Worm (Caenorhabditis elegans) whole organism, young adult: Measurements from ENCODE around the gene F55F10.3.

Experiments
- B0019.2 ChIP-seq: fragments of 200-800 bp; sonication (Bioruptor generic); conservative IDR thresholded peaks from 2 replicates; pipeline ENCODE4 v1.3.6; 2022; ENCODE audit warnings: missing genetic modification reagents, missing genetic modification characterization, missing compliant biosample characterization
- B0336.3 ChIP-seq: fragments of 200-800 bp; sonication (Bioruptor generic); IDR thresholded peaks from 2 replicates; pipeline ENCODE4 v1.3.6; 2022; ENCODE audit warnings: missing genetic modification characterization, missing compliant biosample characterization
- C06A6.2 ChIP-seq: fragments of 200-800 bp; sonication (Bioruptor generic); conservative IDR thresholded peaks from 2 replicates; pipeline ENCODE4 v1.3.6; 2022; ENCODE audit warnings: missing genetic modification characterization, missing compliant biosample characterization
- C17E4.6 ChIP-seq: fragments of 200-800 bp; sonication (Bioruptor generic); IDR thresholded peaks from 2 replicates; pipeline ENCODE4 v1.3.6; 2022; ENCODE audit warnings: missing genetic modification reagents, missing genetic modification characterization, missing compliant biosample characterization
- F23B12.7 ChIP-seq: sonication (generic microtip); optimal IDR thresholded peaks from 2 replicates; lab custom pipeline; 2017; ENCODE audit warnings: missing genetic modification characterization, mild to moderate bottlenecking, missing compliant biosample characterization, antibody characterized with exemption, moderate library complexity; ENCODE audit not compliant: insufficient read depth
- F33H1.4 ChIP-seq: fragments of 200-800 bp; sonication (Bioruptor generic); IDR thresholded peaks from 2 replicates; pipeline ENCODE4 v1.3.6; 2022; ENCODE audit warnings: missing genetic modification reagents, missing genetic modification characterization, missing compliant biosample characterization
- F37B4.10 ChIP-seq: fragments of 200-800 bp; sonication (Bioruptor generic); IDR thresholded peaks from 2 replicates; pipeline ENCODE4 v1.3.6; 2022; ENCODE audit warnings: missing genetic modification characterization, missing compliant biosample characterization
- F55B11.4 ChIP-seq: sonication (generic microtip); optimal IDR thresholded peaks from 2 replicates; lab custom pipeline; 2016; ENCODE audit warnings: missing compliant biosample characterization, missing genetic modification characterization, borderline replicate concordance; ENCODE audit not compliant: insufficient read depth
- K11D2.4 ChIP-seq: fragments of 200-800 bp; sonication (Bioruptor generic); IDR thresholded peaks from 2 replicates; pipeline ENCODE4 v1.3.6; 2022; ENCODE audit warnings: missing genetic modification reagents, missing genetic modification characterization, missing compliant biosample characterization
- Y53F4B.3 ChIP-seq: fragments of 200-800 bp; sonication (Bioruptor generic); IDR thresholded peaks from 2 replicates; pipeline ENCODE4 v1.3.6; 2022; ENCODE audit warnings: missing genetic modification reagents, missing genetic modification characterization, missing compliant biosample characterization
- Y53G8AR.9 ChIP-seq: fragments of 200-800 bp; sonication (Bioruptor generic); conservative IDR thresholded peaks from 2 replicates; pipeline ENCODE4 v1.3.6; 2022; ENCODE audit warnings: missing genetic modification reagents, missing genetic modification characterization, missing compliant biosample characterization
- Y56A3A.18 ChIP-seq: fragments of 200-800 bp; sonication (Bioruptor generic); IDR thresholded peaks from 2 replicates; pipeline ENCODE4 v1.3.6; 2022; ENCODE audit warnings: missing genetic modification reagents, missing genetic modification characterization, missing compliant biosample characterization
- Y95B8A.8 ChIP-seq: fragments of 200-800 bp; sonication (Bioruptor generic); IDR thresholded peaks from 2 replicates; pipeline ENCODE4 v1.3.6; 2022; ENCODE audit warnings: missing genetic modification reagents, missing genetic modification characterization, missing compliant biosample characterization
- ZK185.1 ChIP-seq: sonication (generic microtip); optimal IDR thresholded peaks from 2 replicates; lab custom pipeline; 2016; ENCODE audit warnings: mild to moderate bottlenecking, missing genetic modification characterization, missing compliant biosample characterization; ENCODE audit not compliant: poor library complexity, severe bottlenecking
- aptf-2 ChIP-seq: fragments of 200-800 bp; sonication (Bioruptor generic); conservative IDR thresholded peaks from 2 replicates; pipeline ENCODE4 v1.3.6; 2022; ENCODE audit warnings: missing genetic modification reagents, missing genetic modification characterization, missing compliant biosample characterization
- attf-6 ChIP-seq: fragments of 200-800 bp; sonication (Bioruptor generic); IDR thresholded peaks from 2 replicates; pipeline ENCODE4 v1.3.6; 2022; ENCODE audit warnings: missing genetic modification reagents, missing genetic modification characterization, missing compliant biosample characterization
- cebp-1 ChIP-seq, 2 experiments: fragments of 200-800 bp in 1 of 2; sonication (Bioruptor generic) in 1 of 2; sonication (generic microtip) in 1 of 2; IDR thresholded peaks in 1 of 2; optimal IDR thresholded peaks in 1 of 2; 2 replicates each; pipeline versions ENCODE4 v1.3.6 to Lab custom; 2017 to 2022; ENCODE audit warnings: missing compliant biosample characterization in 2 of 2, missing genetic modification characterization in 2 of 2, mild to moderate bottlenecking in 1 of 2, missing genetic modification reagents in 1 of 2, moderate library complexity in 1 of 2
- cebp-2 ChIP-seq: fragments of 200-800 bp; sonication (Bioruptor generic); IDR thresholded peaks from 2 replicates; pipeline ENCODE4 v1.3.6; 2022; ENCODE audit warnings: missing genetic modification characterization, missing compliant biosample characterization
- ceh-27 ChIP-seq: fragments of 200-800 bp; sonication (Bioruptor generic); optimal IDR thresholded peaks from 2 replicates; lab custom pipeline; 2018; ENCODE audit warnings: mild to moderate bottlenecking, missing genetic modification characterization, moderate library complexity, missing compliant biosample characterization
- ceh-40 ChIP-seq: fragments of 200-800 bp; sonication (Bioruptor generic); IDR thresholded peaks from 2 replicates; pipeline ENCODE4 v1.3.6; 2022; ENCODE audit warnings: missing genetic modification characterization, missing compliant biosample characterization
- dox-1 ChIP-seq: fragments of 200-800 bp; sonication (Bioruptor generic); IDR thresholded peaks from 2 replicates; pipeline ENCODE4 v1.3.6; 2022; ENCODE audit warnings: missing genetic modification reagents, missing genetic modification characterization, missing compliant biosample characterization
- dpl-1 ChIP-seq: fragments of 150-350 bp; optimal IDR thresholded peaks from 2 replicates; lab custom pipeline; 2014; ENCODE audit warnings: missing biosample characterization, missing genetic modification reagents, missing genetic modification characterization
- efl-1 ChIP-seq: fragments of 150-350 bp; optimal IDR thresholded peaks from 2 replicates; lab custom pipeline; 2014; ENCODE audit warnings: missing biosample characterization, missing genetic modification reagents, missing genetic modification characterization
- egl-18 ChIP-seq: fragments of 200-800 bp; sonication (Bioruptor generic); IDR thresholded peaks from 2 replicates; pipeline ENCODE4 v1.3.6; 2022; ENCODE audit warnings: missing genetic modification reagents, missing genetic modification characterization, missing compliant biosample characterization
- egl-44 ChIP-seq: fragments of 200-800 bp; sonication (Bioruptor generic); IDR thresholded peaks from 2 replicates; pipeline ENCODE4 v1.3.6; 2022; ENCODE audit warnings: missing genetic modification reagents, missing genetic modification characterization, missing compliant biosample characterization
- egrh-3 ChIP-seq: fragments of 200-800 bp; sonication (Bioruptor generic); IDR thresholded peaks from 2 replicates; pipeline ENCODE4 v1.3.6; 2022; ENCODE audit warnings: missing genetic modification reagents, missing genetic modification characterization, missing compliant biosample characterization
- ekl-4 ChIP-seq: fragments of 200-800 bp; sonication (Bioruptor generic); IDR thresholded peaks from 2 replicates; pipeline ENCODE4 v1.3.6; 2022; ENCODE audit warnings: missing genetic modification reagents, missing genetic modification characterization, missing compliant biosample characterization
- lin-26 ChIP-seq: fragments of 200-800 bp; sonication (Bioruptor generic); IDR thresholded peaks from 2 replicates; pipeline ENCODE4 v1.3.6; 2022; ENCODE audit warnings: missing genetic modification reagents, missing genetic modification characterization, missing compliant biosample characterization
- lin-35 ChIP-seq, 3 experiments: fragments of 150-350 bp in 2 of 3; sonication (generic microtip) in 1 of 3; optimal IDR thresholded peaks; 2 replicates each; lab custom pipeline; 2014 to 2018; ENCODE audit warnings: missing biosample characterization in 3 of 3, missing genetic modification characterization in 3 of 3, missing genetic modification reagents in 3 of 3
- lin-40 ChIP-seq: sonication (generic microtip); optimal IDR thresholded peaks from 2 replicates; lab custom pipeline; 2016; ENCODE audit warnings: missing genetic modification characterization, mild to moderate bottlenecking, missing compliant biosample characterization, missing genotype, missing genetic modification reagents
- lin-54 ChIP-seq: fragments of 200-800 bp; sonication (Bioruptor generic); optimal IDR thresholded peaks from 2 replicates; lab custom pipeline; 2018; ENCODE audit warnings: mild to moderate bottlenecking, missing genetic modification characterization, missing compliant biosample characterization
- lsl-1 ChIP-seq: fragments of 200-800 bp; sonication (Bioruptor generic); optimal IDR thresholded peaks from 2 replicates; lab custom pipeline; 2018; ENCODE audit warnings: mild to moderate bottlenecking, missing genetic modification characterization, moderate library complexity, missing compliant biosample characterization
- lsy-27 ChIP-seq: sonication (generic microtip); optimal IDR thresholded peaks from 2 replicates; lab custom pipeline; 2017; ENCODE audit warnings: missing genetic modification characterization, mild to moderate bottlenecking, missing compliant biosample characterization, antibody characterized with exemption, missing genotype, borderline replicate concordance; ENCODE audit not compliant: insufficient read depth
- mcd-1 ChIP-seq: fragments of 200-800 bp; sonication (Bioruptor generic); IDR thresholded peaks from 2 replicates; pipeline ENCODE4 v1.3.6; 2022; ENCODE audit warnings: missing genetic modification reagents, missing genetic modification characterization, missing compliant biosample characterization
- mes-4 ChIP-seq: sonication (generic microtip); optimal IDR thresholded peaks from 2 replicates; lab custom pipeline; 2016; ENCODE audit warnings: missing genotype, missing genetic modification characterization, missing compliant biosample characterization
- nhr-27 ChIP-seq: fragments of 200-800 bp; sonication (Bioruptor generic); optimal IDR thresholded peaks from 2 replicates; lab custom pipeline; 2018; ENCODE audit warnings: mild to moderate bottlenecking, missing genetic modification characterization, moderate library complexity, missing compliant biosample characterization
- rcor-1 ChIP-seq: fragments of 200-800 bp; sonication (Bioruptor generic); IDR thresholded peaks from 2 replicates; pipeline ENCODE4 v1.3.6; 2022; ENCODE audit warnings: missing genetic modification reagents, missing genetic modification characterization, missing compliant biosample characterization
- rpc-1 ChIP-seq, 2 experiments: fragments of 150-350 bp in 1 of 2; sonication (generic microtip) in 1 of 2; optimal IDR thresholded peaks; 2 replicates each; lab custom pipeline; 2014 to 2018; ENCODE audit warnings: missing biosample characterization in 1 of 2, missing genetic modification characterization in 1 of 2, missing genetic modification reagents in 1 of 2, missing genotype in 1 of 2
- snpc-1.1 ChIP-seq: sonication (generic microtip); optimal IDR thresholded peaks from 2 replicates; lab custom pipeline; 2017; ENCODE audit warnings: missing genetic modification characterization, mild to moderate bottlenecking, missing compliant biosample characterization, antibody characterized with exemption, moderate library complexity, missing genotype, missing genetic modification reagents; ENCODE audit not compliant: insufficient read depth
- snpc-3.4 ChIP-seq: sonication (generic microtip); optimal IDR thresholded peaks from 2 replicates; lab custom pipeline; 2017; ENCODE audit warnings: missing genetic modification characterization, mild to moderate bottlenecking, missing compliant biosample characterization, antibody characterized with exemption, moderate library complexity, missing genotype, missing genetic modification reagents
- sptf-2 ChIP-seq: fragments of 200-800 bp; sonication (Bioruptor generic); optimal IDR thresholded peaks from 2 replicates; lab custom pipeline; 2018; ENCODE audit warnings: mild to moderate bottlenecking, missing genetic modification characterization, missing compliant biosample characterization
- tlf-1 ChIP-seq: fragments of 200-800 bp; sonication (Bioruptor generic); optimal IDR thresholded peaks from 2 replicates; lab custom pipeline; 2018; ENCODE audit warnings: mild to moderate bottlenecking, missing genetic modification characterization, missing compliant biosample characterization
- ztf-18 ChIP-seq: sonication (generic microtip); optimal IDR thresholded peaks from 2 replicates; lab custom pipeline; 2016; ENCODE audit warnings: missing genotype, mild to moderate bottlenecking, missing genetic modification characterization, missing compliant biosample characterization

The F55F10.3 gene

DNA sequence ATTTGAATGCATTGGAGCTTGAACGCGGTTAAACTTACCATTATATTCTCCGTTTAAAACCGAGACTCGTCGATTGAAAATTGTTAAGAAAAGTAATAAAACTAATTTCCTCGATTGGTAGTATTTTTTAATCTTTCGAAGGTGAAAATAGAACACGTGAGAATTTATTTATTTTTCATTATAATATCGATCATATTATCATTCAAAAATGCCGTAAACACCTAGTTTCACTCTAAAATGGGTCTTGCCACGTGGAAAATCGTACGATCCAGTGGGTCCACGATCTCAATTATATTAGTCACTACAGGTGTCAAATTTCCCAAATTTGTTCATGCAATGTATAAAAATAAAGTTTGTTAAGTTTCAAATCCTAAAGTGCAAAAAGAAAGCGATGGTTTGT is 2.9 kb upstream of the F55F10.3 start, which contains the start of gene W03B1.9:
TSS of gene W03B1.9 (minus strand) at position 101 of the 400 bp plus-strand sequence.
- no peak for TF ChIP-seq egl-18 (GFP tag; lab: Robert Waterston, UW)
- no peak for TF ChIP-seq C17E4.6
- no peak for TF ChIP-seq ceh-27 (GFP tag; lab: Kevin White, UChicago)
- no peak for TF ChIP-seq dox-1 (GFP tag; lab: Robert Waterston, UW)
- TF ChIP-seq tlf-1 (GFP tag; lab: Kevin White, UChicago): no peak
- no peak for TF ChIP-seq lsy-27
- no peak for TF ChIP-seq ekl-4 (GFP tag; lab: Robert Waterston, UW)
- no peak for TF ChIP-seq mes-4
- TF ChIP-seq Y53F4B.3 (GFP tag; lab: Robert Waterston, UW): no peak
- TF ChIP-seq sptf-2 (GFP tag; lab: Kevin White, UChicago): no peak
- TF ChIP-seq aptf-2: no peak

DNA sequence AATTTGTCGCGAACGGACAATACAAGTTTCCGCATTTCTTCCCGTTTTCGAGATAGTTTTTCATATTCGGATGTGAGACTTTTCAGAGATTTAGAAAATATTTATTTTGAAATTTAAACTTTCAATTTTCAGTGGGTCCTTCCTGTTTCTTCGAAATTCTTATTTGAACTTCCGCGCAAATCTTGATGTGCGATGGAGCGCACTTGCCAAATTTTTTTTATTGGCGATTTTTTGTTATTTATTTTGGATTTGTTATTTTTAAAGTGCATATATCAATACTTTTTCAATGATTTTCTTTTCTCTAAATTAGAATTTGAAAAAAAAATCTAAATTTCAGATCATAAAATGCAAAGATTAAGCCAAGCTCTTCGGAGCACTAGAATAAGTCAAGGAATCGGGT is 2.5 kb upstream of the F55F10.3 start, which contains the start of gene sars-2:
TSS of gene sars-2 (plus strand) at position 341 of the 400 bp plus-strand sequence.
- TF ChIP-seq Y56A3A.18 (GFP tag; lab: Robert Waterston, UW): no peak
- peak; percentile 52 for TF ChIP-seq efl-1 (GFP tag; lab: Kevin White, UChicago)
- TF ChIP-seq snpc-3.4 (tag; lab: Kevin White, UChicago): no peak
- TF ChIP-seq B0019.2 (GFP tag; lab: Robert Waterston, UW): no peak
- no peak for TF ChIP-seq cebp-2
- TF ChIP-seq ZK185.1 (tag; lab: Kevin White, UChicago): no peak
- TF ChIP-seq egl-44 (GFP tag; lab: Robert Waterston, UW): no peak
- TF ChIP-seq F55B11.4 (tag; lab: Kevin White, UChicago): no peak
- TF ChIP-seq lin-54: peak; percentile 69
- peak; percentile 63 for TF ChIP-seq dpl-1 (GFP tag; lab: Kevin White, UChicago)
- peak; percentile 33 for TF ChIP-seq ztf-18 (tag; lab: Kevin White, UChicago)
- TF ChIP-seq Y95B8A.8: no peak
- no peak for TF ChIP-seq lin-40 (tag; lab: Kevin White, UChicago)
- TF ChIP-seq F37B4.10 (GFP tag; lab: Robert Waterston, UW): no peak
- no peak for TF ChIP-seq attf-6 (GFP tag; lab: Robert Waterston, UW)
- TF ChIP-seq F33H1.4 (GFP tag; lab: Robert Waterston, UW): no peak
- no peak for TF ChIP-seq rpc-1 (optimal IDR thresholded peaks at IDR 0.05; lab: Kevin White, UChicago)
- no peak for TF ChIP-seq rpc-1 (tag; optimal IDR thresholded peaks at IDR 0.05; lab: Kevin White, UChicago)
- TF ChIP-seq rcor-1 (GFP tag; lab: Robert Waterston, UW): no peak
- peak; percentile 86 for TF ChIP-seq mcd-1 (GFP tag; lab: Robert Waterston, UW)
- TF ChIP-seq snpc-1.1 (tag; lab: Kevin White, UChicago): no peak
- no peak for TF ChIP-seq nhr-27
- peak in 1 of 3 experiments; percentile 66 for TF ChIP-seq lin-35 (GFP tag; optimal IDR thresholded peaks at IDR 0.05; lab: Kevin White, UChicago)
- TF ChIP-seq Y53G8AR.9: no peak

DNA sequence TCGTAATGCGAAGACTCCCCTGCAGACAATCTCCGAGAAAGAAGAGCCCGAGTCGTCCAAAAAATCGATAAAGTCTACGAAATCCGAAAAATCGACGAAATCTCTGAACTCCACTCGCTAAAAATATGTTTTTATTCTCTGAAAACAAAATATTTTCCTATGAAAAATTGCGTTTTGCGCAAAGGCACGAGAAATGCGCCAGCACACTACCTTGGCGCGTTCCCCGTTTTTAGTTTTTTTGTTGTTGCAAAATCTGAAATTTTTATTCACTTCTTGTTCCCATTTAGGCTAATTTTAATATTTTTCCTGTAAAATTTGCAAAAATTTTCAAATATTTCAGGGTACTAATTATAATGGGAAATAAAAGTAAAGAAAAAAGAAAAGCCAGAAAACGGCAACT is 744 bp downstream of the F55F10.3 start, which contains the start of gene F55F10.1:
TSS of gene F55F10.1 (plus strand) at position 341 of the 400 bp plus-strand sequence.
- TF ChIP-seq F33H1.4 (GFP tag; lab: Robert Waterston, UW) (peak; percentile 40), snpc-1.1 (tag; lab: Kevin White, UChicago) (no peak), K11D2.4 (no peak), C06A6.2 (peak; percentile 39; the same call in 1 of the 2 replicates), dpl-1 (GFP tag; lab: Kevin White, UChicago) (peak; percentile 20), F23B12.7 (peak; percentile 35), ceh-40 (GFP tag; lab: Robert Waterston, UW) (no peak), lin-26 (GFP tag; lab: Robert Waterston, UW) (no peak), Y53G8AR.9 (0 out of 2 replicates have a peak, but pooled peaks have one; percentile 48), mcd-1 (GFP tag; lab: Robert Waterston, UW) (peak; percentile 86), lsl-1 (GFP tag; lab: Kevin White, UChicago) (peak; percentile 46), cebp-1 (GFP tag; IDR thresholded peaks at IDR 0.05; lab: Robert Waterston, UW) (no peak), cebp-1 (tag; optimal IDR thresholded peaks at IDR 0.05; lab: Kevin White, UChicago) (peak; percentile 58), B0336.3 (GFP tag; lab: Robert Waterston, UW) (no peak), Y56A3A.18 (GFP tag; lab: Robert Waterston, UW) (0 out of 2 replicates have a peak, but pooled peaks have one; percentile 29), egrh-3 (GFP tag; lab: Robert Waterston, UW) (no peak), egl-44 (GFP tag; lab: Robert Waterston, UW) (no peak), lin-35 (GFP tag; optimal IDR thresholded peaks at IDR 0.05; lab: Kevin White, UChicago) (peak in 1 of 3 experiments; percentile 65)
